Fruit fly (Drosophila melanogaster): ENCODE measurements around the gene CG4558.

CG4558 gene

dm6 chrX:6800726-6801296, 48.8 kb upstream of the CG4558 start (continued):
- TF ChIP-seq gsb-n (tag; optimal IDR thresholded peaks at IDR 0.05) (no peak), unc-4 (GFP tag; IDR thresholded peaks at IDR 0.05; ENCODE audit: partially characterized antibody) (0 out of 2 replicates have a peak, but pooled peaks have one; percentile 15), sug (tag; optimal IDR thresholded peaks at IDR 0.05) (peak; percentile 77), sqz (GFP tag; optimal IDR thresholded peaks at IDR 0.05) (no peak), CG11560 (tag; IDR thresholded peaks at IDR 0.05) (no peak), Elba2 (GFP tag; optimal IDR thresholded peaks at IDR 0.05) (no peak), CG2712 (tag; optimal IDR thresholded peaks at IDR 0.05) (peak; percentile 41), Bteb2 (GFP tag; optimal IDR thresholded peaks at IDR 0.05) (no peak), sisA (GFP tag; IDR thresholded peaks at IDR 0.05) (peak; percentile 32), CG3726 (GFP tag; IDR thresholded peaks at IDR 0.05) (no peak), CG42726 (GFP tag; IDR thresholded peaks at IDR 0.05; ENCODE audit: partially characterized antibody) (no peak), Bdp1 (GFP tag; optimal IDR thresholded peaks at IDR 0.05) (no peak), CG13775 (GFP tag; optimal IDR thresholded peaks at IDR 0.05) (peak; percentile 17), Hr3 (GFP tag; optimal IDR thresholded peaks at IDR 0.05) (peak; percentile 27), CG17186 (GFP tag; optimal IDR thresholded peaks at IDR 0.05) (no peak), NC2β (GFP tag; optimal IDR thresholded peaks at IDR 0.05) (no peak), zfh2 (GFP tag; optimal IDR thresholded peaks at IDR 0.05) (no peak), bcd (GFP tag; optimal IDR thresholded peaks at IDR 0.05) (peak; percentile 47), CG10147 (GFP tag; optimal IDR thresholded peaks at IDR 0.05) (no peak), HmgD (GFP tag; optimal IDR thresholded peaks at IDR 0.05) (no peak), BEAF-32 (GFP tag; optimal IDR thresholded peaks at IDR 0.05) (no peak), CG18764 (GFP tag; optimal IDR thresholded peaks at IDR 0.05) (no peak), tna (GFP tag; IDR thresholded peaks at IDR 0.05; ENCODE audit: partially characterized antibody) (no peak), CG30020 (tag; optimal IDR thresholded peaks at IDR 0.05) (no peak), CG13296 (GFP tag; optimal IDR thresholded peaks at IDR 0.05) (peak; percentile 21), CG6654 (GFP tag; optimal IDR thresholded peaks at IDR 0.05) (no peak), CG10366 (GFP tag; IDR thresholded peaks at IDR 0.05) (no peak; the same call in 1 of the 2 replicates), ab (GFP tag; optimal IDR thresholded peaks at IDR 0.05) (no peak), bbx (GFP tag; IDR thresholded peaks at IDR 0.05; ENCODE audit: partially characterized antibody) (0 out of 2 replicates have a peak, but pooled peaks have one; percentile 20), vfl (GFP tag; optimal IDR thresholded peaks at IDR 0.05) (no peak), gro (GFP tag; optimal IDR thresholded peaks at IDR 0.05) (peak; percentile 20), pita (GFP tag; optimal IDR thresholded peaks at IDR 0.05) (no peak), CG11398 (GFP tag; optimal IDR thresholded peaks at IDR 0.05) (no peak), CG7928 (GFP tag; optimal IDR thresholded peaks at IDR 0.05) (peak; percentile 23), CG2199 (GFP tag; IDR thresholded peaks at IDR 0.05) (peak; percentile 98), BtbVII (GFP tag; optimal IDR thresholded peaks at IDR 0.05) (no peak), ewg (GFP tag; optimal IDR thresholded peaks at IDR 0.05) (no peak), phol (tag; optimal IDR thresholded peaks at IDR 0.05) (peak; percentile 40), maf-S (GFP tag; optimal IDR thresholded peaks at IDR 0.05) (no peak), CG18599 (GFP tag; optimal IDR thresholded peaks at IDR 0.05) (peak; percentile 66), Gug (GFP tag; IDR thresholded peaks at IDR 0.05) (no peak), en (GFP tag; optimal IDR thresholded peaks at IDR 0.05) (no peak), CG10543 (GFP tag; optimal IDR thresholded peaks at IDR 0.05) (peak; percentile 92), br (optimal IDR thresholded peaks at IDR 0.05) (no peak), pum (GFP tag; optimal IDR thresholded peaks at IDR 0.05) (no peak), H2.0 (GFP tag; IDR thresholded peaks at IDR 0.05) (no peak), bowl (GFP tag; IDR thresholded peaks at IDR 0.05) (peak; percentile 16; the same call in 1 of the 2 replicates), CG9932 (GFP tag; IDR thresholded peaks at IDR 0.05) (peak; percentile 25; the same call in 1 of the 2 replicates), aop (GFP tag; IDR thresholded peaks at IDR 0.05) (no peak), CG1233 (GFP tag; optimal IDR thresholded peaks at IDR 0.05) (no peak), ken (GFP tag; IDR thresholded peaks at IDR 0.05) (0 out of 3 replicates have a peak, but pooled peaks have one; percentile 19)

Data from whole organism, embryonic.